Fruit fly (Drosophila melanogaster) whole organism, wandering third instar larva: ENCODE results near the gene CG13723.

Experiments used
- CG32264 ChIP-seq: fragments of 200-800 bp; sonication (Bioruptor generic); optimal IDR thresholded peaks from 2 replicates; lab custom pipeline; 2016; ENCODE audit warnings: missing biosample characterization, missing genetic modification characterization
- CG9705 ChIP-seq: fragments of 200-800 bp; sonication (Bioruptor generic); optimal IDR thresholded peaks from 2 replicates; lab custom pipeline; 2018; ENCODE audit warnings: missing biosample characterization, mild to moderate bottlenecking, missing genetic modification characterization
- CrebA ChIP-seq: fragments of 200-800 bp; sonication (Bioruptor generic); optimal IDR thresholded peaks from 2 replicates; lab custom pipeline; 2016; ENCODE audit warnings: missing biosample characterization, mild to moderate bottlenecking, missing genetic modification characterization, borderline replicate concordance
- Hr78 ChIP-seq: fragments of >200 bp; optimal IDR thresholded peaks from 2 replicates; lab custom pipeline; 2017; ENCODE audit warnings: missing biosample characterization, missing genetic modification characterization
- Hr83 ChIP-seq: fragments of 200-300 bp; sonication (Bioruptor generic); optimal IDR thresholded peaks from 2 replicates; lab custom pipeline; 2016; ENCODE audit warnings: missing biosample characterization, mild to moderate bottlenecking, missing genetic modification characterization, moderate library complexity; ENCODE audit not compliant: poor library complexity, severe bottlenecking
- Mio ChIP-seq: sonication (Bioruptor generic); optimal IDR thresholded peaks from 2 replicates; lab custom pipeline; 2016; ENCODE audit warnings: missing biosample characterization, missing genetic modification characterization
- OdsH ChIP-seq: fragments of 200-800 bp; sonication (Bioruptor generic); optimal IDR thresholded peaks from 2 replicates; lab custom pipeline; 2016; ENCODE audit warnings: missing biosample characterization, mild to moderate bottlenecking, missing genetic modification characterization
- Sp1 ChIP-seq: fragments of 200-800 bp; sonication (Bioruptor generic); optimal IDR thresholded peaks from 3 replicates; lab custom pipeline; 2019; ENCODE audit warnings: missing biosample characterization, mild to moderate bottlenecking, missing genetic modification characterization, moderate library complexity
- fru ChIP-seq: fragments of 200-800 bp; sonication (Bioruptor generic); optimal IDR thresholded peaks from 3 replicates; lab custom pipeline; 2016; ENCODE audit warnings: missing biosample characterization, mild to moderate bottlenecking, missing genetic modification characterization
- h ChIP-seq: fragments of 200-800 bp; sonication (Bioruptor generic); optimal IDR thresholded peaks from 3 replicates; lab custom pipeline; 2016; ENCODE audit warnings: missing biosample characterization, mild to moderate bottlenecking, missing genetic modification characterization
- jim ChIP-seq: fragments of 175-275, 200-325 bp; sonication (Bioruptor generic); optimal IDR thresholded peaks from 2 replicates; lab custom pipeline; 2016; ENCODE audit warnings: missing biosample characterization, mild to moderate bottlenecking, missing genetic modification characterization
- psq ChIP-seq: fragments of 200-800 bp; sonication (Bioruptor generic); optimal IDR thresholded peaks from 3 replicates; lab custom pipeline; 2017; ENCODE audit warnings: missing biosample characterization, mild to moderate bottlenecking, missing genetic modification characterization, moderate library complexity
- sage ChIP-seq: fragments of 200-800 bp; sonication (Bioruptor generic); optimal IDR thresholded peaks from 2 replicates; lab custom pipeline; 2016; ENCODE audit warnings: missing biosample characterization, mild to moderate bottlenecking, missing genetic modification characterization

dm6 chr3L:17219299-17219698 is 44.9 kb upstream of the CG13723 start:
- TF ChIP-seq Sp1 (GFP tag; lab: Kevin White, UChicago), result no peak
- no peak for TF ChIP-seq CrebA (GFP tag; lab: Kevin White, UChicago)
- TF ChIP-seq h, result no peak
- no peak for TF ChIP-seq Hr83 (GFP tag; lab: Kevin White, UChicago)
- TF ChIP-seq CG32264 (GFP tag; lab: Kevin White, UChicago), result no peak
- no peak for TF ChIP-seq Mio (GFP tag; lab: Kevin White, UChicago)
- TF ChIP-seq OdsH, result no peak
- no peak for TF ChIP-seq fru (GFP tag; lab: Kevin White, UChicago)
- no peak for TF ChIP-seq Hr78 (GFP tag; lab: Kevin White, UChicago)
- TF ChIP-seq psq (GFP tag; lab: Kevin White, UChicago), result no peak
- no peak for TF ChIP-seq jim (GFP tag; lab: Kevin White, UChicago)
- no peak for TF ChIP-seq CG9705 (GFP tag; lab: Kevin White, UChicago)
- no peak for TF ChIP-seq sage (GFP tag; lab: Kevin White, UChicago)
